Fruit fly (Drosophila melanogaster): Measurements from ENCODE around the gene CG13029.
A peak's percentile ranks its signal among the peaks of the same experiment; 100 is the strongest.

CG13029 gene

dm6 chr3L:16818063-16818462, 42.4 kb upstream of the CG13029 start (continued):
- TF ChIP-seq dac (GFP tag; optimal IDR thresholded peaks at IDR 0.05) = no peak
- TF ChIP-seq CG6808 (GFP tag; optimal IDR thresholded peaks at IDR 0.05) = peak; percentile 96
- TF ChIP-seq Hr39 (GFP tag; optimal IDR thresholded peaks at IDR 0.05) = peak; percentile 86
- peak; percentile 81 for TF ChIP-seq CG11762 (GFP tag; optimal IDR thresholded peaks at IDR 0.05; ENCODE audit: insufficient read depth)
- no peak for TF ChIP-seq fkh (GFP tag; optimal IDR thresholded peaks at IDR 0.05)
- peak; percentile 46 for TF ChIP-seq Hr4 (GFP tag; optimal IDR thresholded peaks at IDR 0.05)
- TF ChIP-seq Eip78C (GFP tag) = peak; percentile 99
- TF ChIP-seq CG8119 (GFP tag; IDR thresholded peaks at IDR 0.05) = peak; percentile 74
- TF ChIP-seq Sox14 (GFP tag; optimal IDR thresholded peaks at IDR 0.05) = peak; percentile 93
- peak; percentile 81 for TF ChIP-seq lz (GFP tag; optimal IDR thresholded peaks at IDR 0.05)
- TF ChIP-seq Lpt (GFP tag; optimal IDR thresholded peaks at IDR 0.05) = peak; percentile 80
- peak; percentile 95 for TF ChIP-seq CG1621 (tag; optimal IDR thresholded peaks at IDR 0.05)
- TF ChIP-seq salr (GFP tag; optimal IDR thresholded peaks at IDR 0.05) = peak; percentile 77 to 94
- TF ChIP-seq fd85E (GFP tag; optimal IDR thresholded peaks at IDR 0.05) = peak; percentile 44
- peak; percentile 92 for TF ChIP-seq topi (GFP tag; optimal IDR thresholded peaks at IDR 0.05)
- peak; percentile 91 for TF ChIP-seq esn (GFP tag; optimal IDR thresholded peaks at IDR 0.05)
- TF ChIP-seq CG8632 (GFP tag; optimal IDR thresholded peaks at IDR 0.05) = peak; percentile 91
- peak; percentile 96 for TF ChIP-seq CG10669 (GFP tag; optimal IDR thresholded peaks at IDR 0.05)
- TF ChIP-seq CG9139 (GFP tag; optimal IDR thresholded peaks at IDR 0.05) = peak; percentile 95
- peak; percentile 67; the same call in 2 of the 3 replicates for TF ChIP-seq eg (GFP tag; IDR thresholded peaks at IDR 0.05)
- TF ChIP-seq CG6792 (GFP tag; optimal IDR thresholded peaks at IDR 0.05) = peak; percentile 87
- TF ChIP-seq CG8319 (GFP tag; optimal IDR thresholded peaks at IDR 0.05) = peak; percentile 85
- peak; percentile 80 for TF ChIP-seq Ets21C (GFP tag; optimal IDR thresholded peaks at IDR 0.05)
- peak; percentile 67 for TF ChIP-seq CG32006 (GFP tag; optimal IDR thresholded peaks at IDR 0.05)
- TF ChIP-seq CG3919 (GFP tag; optimal IDR thresholded peaks at IDR 0.05) = peak; percentile 92
- peak; percentile 94 for TF ChIP-seq Met (GFP tag; optimal IDR thresholded peaks at IDR 0.05)
- peak; percentile 97 for TF ChIP-seq CG3032 (tag; optimal IDR thresholded peaks at IDR 0.05)
- TF ChIP-seq Sox15 (GFP tag; optimal IDR thresholded peaks at IDR 0.05) = peak; percentile 75
- peak; percentile 32 for TF ChIP-seq CG4318 (GFP tag; optimal IDR thresholded peaks at IDR 0.05)
- TF ChIP-seq acj6 (GFP tag; optimal IDR thresholded peaks at IDR 0.05) = peak; percentile 93
- TF ChIP-seq CG31627 (GFP tag; optimal IDR thresholded peaks at IDR 0.05) = peak; percentile 91
- peak; percentile 97 for TF ChIP-seq svp (GFP tag)
- peak; percentile 97 for TF ChIP-seq spab (GFP tag; optimal IDR thresholded peaks at IDR 0.05)

DNA sequence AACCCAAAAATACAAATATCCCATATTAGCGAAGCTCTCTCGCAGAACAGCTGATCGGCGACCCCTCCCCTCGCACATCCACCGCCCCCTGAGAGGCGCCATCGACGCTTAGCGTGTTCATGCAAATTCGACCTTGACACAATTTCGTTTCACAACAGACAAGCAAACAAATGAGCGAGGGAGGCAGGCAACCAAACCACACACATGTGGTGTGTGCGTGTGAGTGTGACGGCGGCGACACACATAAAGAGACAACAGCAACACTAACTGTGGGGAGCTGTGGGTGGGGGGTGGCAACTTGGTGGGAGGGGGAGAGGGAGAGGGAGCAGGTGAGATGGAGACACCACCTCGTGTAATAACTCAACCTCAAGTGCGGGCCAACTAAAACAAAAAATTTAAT, 35.7 kb upstream of the CG13029 start:
- TF ChIP-seq dac (GFP tag; optimal IDR thresholded peaks at IDR 0.05) = no peak
- no peak for TF ChIP-seq OdsH (GFP tag; optimal IDR thresholded peaks at IDR 0.05)
- TF ChIP-seq CG6163 (GFP tag; IDR thresholded peaks at IDR 0.05) = 0 out of 3 replicates have a peak, but pooled peaks have one; percentile 9
- TF ChIP-seq fkh (GFP tag; optimal IDR thresholded peaks at IDR 0.05) = peak; percentile 40

dm6 chr3L:16825195-16825594, 35.2 kb upstream of the CG13029 start:
- TF ChIP-seq cyc (GFP tag; optimal IDR thresholded peaks at IDR 0.05) = no peak
- peak; percentile 22 for TF ChIP-seq esn (GFP tag; optimal IDR thresholded peaks at IDR 0.05)
- no peak for TF ChIP-seq Smox (GFP tag; optimal IDR thresholded peaks at IDR 0.05)
- no peak for TF ChIP-seq CG6808 (GFP tag; optimal IDR thresholded peaks at IDR 0.05)
- TF ChIP-seq CG11762 (GFP tag; optimal IDR thresholded peaks at IDR 0.05; ENCODE audit: insufficient read depth) = no peak
- no peak for TF ChIP-seq dsx (GFP tag; optimal IDR thresholded peaks at IDR 0.05; ENCODE audit: poor library complexity, severe bottlenecking)
- TF ChIP-seq CG16779 (tag; optimal IDR thresholded peaks at IDR 0.05) = no peak
- TF ChIP-seq CG1621 (tag; optimal IDR thresholded peaks at IDR 0.05) = no peak
- TF ChIP-seq Blimp-1 (GFP tag; optimal IDR thresholded peaks at IDR 0.05) = no peak
- TF ChIP-seq Ets21C (GFP tag; optimal IDR thresholded peaks at IDR 0.05) = no peak
- TF ChIP-seq fd85E (GFP tag; optimal IDR thresholded peaks at IDR 0.05) = no peak
- TF ChIP-seq acj6 (GFP tag; optimal IDR thresholded peaks at IDR 0.05) = peak; percentile 32
- no peak for TF ChIP-seq CG11902 (GFP tag; optimal IDR thresholded peaks at IDR 0.05)
- TF ChIP-seq fkh (GFP tag; optimal IDR thresholded peaks at IDR 0.05) = no peak
- TF ChIP-seq dac (GFP tag; optimal IDR thresholded peaks at IDR 0.05) = no peak
- peak; percentile 20 for TF ChIP-seq CG10631 (GFP tag; optimal IDR thresholded peaks at IDR 0.05)
- TF ChIP-seq Hr4 (GFP tag; optimal IDR thresholded peaks at IDR 0.05) = no peak
- TF ChIP-seq Ets96B (tag; optimal IDR thresholded peaks at IDR 0.05) = no peak
- peak; percentile 6 for TF ChIP-seq CG31627 (GFP tag; optimal IDR thresholded peaks at IDR 0.05)
- no peak for TF ChIP-seq eg (GFP tag; IDR thresholded peaks at IDR 0.05)
- peak; percentile 61 for TF ChIP-seq CG32006 (GFP tag; optimal IDR thresholded peaks at IDR 0.05)
- no peak for TF ChIP-seq Eip93F (GFP tag; optimal IDR thresholded peaks at IDR 0.05)
- TF ChIP-seq CG6854 (GFP tag; optimal IDR thresholded peaks at IDR 0.05) = no peak
- no peak for TF ChIP-seq CG11294 (GFP tag; IDR thresholded peaks at IDR 0.05)
- no peak for TF ChIP-seq Sox14 (GFP tag; optimal IDR thresholded peaks at IDR 0.05)
- TF ChIP-seq Lpt (GFP tag; optimal IDR thresholded peaks at IDR 0.05) = no peak
- TF ChIP-seq CG8632 (GFP tag; optimal IDR thresholded peaks at IDR 0.05) = peak; percentile 27
- no peak for TF ChIP-seq topi (GFP tag; optimal IDR thresholded peaks at IDR 0.05)
- TF ChIP-seq CG3032 (tag; optimal IDR thresholded peaks at IDR 0.05) = peak; percentile 52
- no peak for TF ChIP-seq CG8319 (GFP tag; optimal IDR thresholded peaks at IDR 0.05)
